Worm (Caenorhabditis elegans) whole organism, L4/young adult: ENCODE results near the gene srh-19.

Experiments
- W03F9.2 ChIP-seq: fragments of 150-350 bp; optimal IDR thresholded peaks from 2 replicates; lab custom pipeline; 2014; ENCODE audit warnings: missing biosample characterization, missing genetic modification characterization
- dao-5 ChIP-seq: sonication (generic microtip); optimal IDR thresholded peaks from 2 replicates; lab custom pipeline; 2016; ENCODE audit warnings: missing genotype, missing genetic modification characterization, moderate library complexity, missing compliant biosample characterization
- him-1 ChIP-seq: sonication (generic microtip); optimal IDR thresholded peaks from 2 replicates; lab custom pipeline; 2016; ENCODE audit warnings: missing genotype, missing genetic modification reagents, missing genetic modification characterization, missing compliant biosample characterization

DNA sequence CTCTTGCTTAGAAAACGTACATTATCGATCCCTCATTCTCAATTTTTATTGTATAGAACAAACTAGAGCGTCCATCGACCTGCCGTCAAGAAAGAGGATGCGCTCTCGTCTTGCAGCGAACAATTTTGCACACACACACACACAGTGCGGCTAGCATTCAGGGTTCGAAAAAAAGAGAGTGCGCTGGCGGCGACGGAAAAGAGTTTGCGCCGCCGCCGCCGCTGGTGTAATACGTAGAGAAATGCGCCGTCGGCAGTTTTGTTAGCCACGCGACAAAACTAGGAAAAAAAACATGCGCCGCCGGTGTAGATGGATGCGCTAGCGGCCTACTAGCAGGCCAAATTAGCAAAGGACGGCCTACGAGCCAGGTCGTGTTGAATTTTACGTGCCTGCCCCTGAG, 29.4 kb upstream of the srh-19 start:
- TF ChIP-seq him-1 (no peak), W03F9.2 (tag; lab: Kevin White, UChicago) (no peak), dao-5 (tag; lab: Kevin White, UChicago) (no peak)
